Worm (Caenorhabditis elegans): ENCODE results near the gene npr-34.

- TF ChIP-seq ztf-11 (tag; optimal IDR thresholded peaks at IDR 0.05) (no peak), blmp-1 (tag; optimal IDR thresholded peaks at IDR 0.05) (no peak)
Measured at ce11 chrII:14779851-14780250, 40.8 kb upstream of the npr-34 start.
